Fruit fly (Drosophila melanogaster) whole organism, pupa: ENCODE data around the gene CG42826.
A peak's percentile ranks its signal among the peaks of the same experiment; 100 is the strongest.

Source experiments
- CG10348 ChIP-seq: fragments of 200-800 bp; sonication (Bioruptor generic); IDR thresholded peaks from 2 replicates; pipeline ENCODE4 v1.3.6; 2022; ENCODE audit warnings: missing biosample characterization, missing genetic modification characterization
- CG12605 ChIP-seq: fragments of 200-800 bp; sonication (Bioruptor generic); IDR thresholded peaks from 2 replicates; pipeline ENCODE4 v1.3.6; 2022; ENCODE audit warnings: missing biosample characterization, missing genetic modification characterization
- CG13204 ChIP-seq: fragments of 200-800 bp; sonication (Bioruptor generic); optimal IDR thresholded peaks from 2 replicates; lab custom pipeline; 2018; ENCODE audit warnings: missing biosample characterization, mild to moderate bottlenecking, missing genetic modification characterization, moderate library complexity
- CG14655 ChIP-seq: fragments of 200-800 bp; sonication (Bioruptor generic); optimal IDR thresholded peaks from 3 replicates; lab custom pipeline; 2017; ENCODE audit warnings: mild to moderate bottlenecking, missing biosample characterization, missing genetic modification reagents, missing genetic modification characterization
- CG17806 ChIP-seq: fragments of 200-800 bp; sonication (Bioruptor generic); optimal IDR thresholded peaks from 2 replicates; lab custom pipeline; 2018; ENCODE audit warnings: missing biosample characterization, mild to moderate bottlenecking, missing genetic modification characterization, moderate library complexity
- CG32121 ChIP-seq: fragments of 200-800 bp; sonication (Bioruptor generic); IDR thresholded peaks from 2 replicates; pipeline ENCODE4 v1.3.6; 2022; ENCODE audit warnings: missing biosample characterization, missing genetic modification characterization
- CG34367 ChIP-seq: fragments of 200-800 bp; sonication (Bioruptor generic); optimal IDR thresholded peaks from 2 replicates; lab custom pipeline; 2018; ENCODE audit warnings: missing biosample characterization, mild to moderate bottlenecking, missing genetic modification characterization
- CG4496 ChIP-seq: fragments of 200-800 bp; sonication (Bioruptor generic); IDR thresholded peaks from 3 replicates; pipeline ENCODE4 v1.3.6; 2022; ENCODE audit warnings: missing biosample characterization, missing genetic modification characterization
- CG8159 ChIP-seq: fragments of 200-800 bp; sonication (Bioruptor generic); optimal IDR thresholded peaks from 3 replicates; lab custom pipeline; 2018; ENCODE audit warnings: missing biosample characterization, mild to moderate bottlenecking, missing genetic modification characterization, moderate library complexity
- CG8301 ChIP-seq: fragments of 200-800 bp; sonication (Bioruptor generic); optimal IDR thresholded peaks from 2 replicates; lab custom pipeline; 2018; ENCODE audit warnings: missing biosample characterization, mild to moderate bottlenecking, missing genetic modification characterization
- CG9948 ChIP-seq: fragments of 200-800 bp; sonication (Bioruptor generic); optimal IDR thresholded peaks from 2 replicates; lab custom pipeline; 2018; ENCODE audit warnings: missing biosample characterization, mild to moderate bottlenecking, missing genetic modification characterization, moderate library complexity
- EcR ChIP-seq: fragments of 200-800 bp; sonication (Bioruptor generic); optimal IDR thresholded peaks from 3 replicates; lab custom pipeline; 2019; ENCODE audit warnings: missing biosample characterization, missing genetic modification characterization, mild to moderate bottlenecking, moderate library complexity, missing genetic modification reagents
- Pif1A ChIP-seq: fragments of 200-800 bp; sonication (Bioruptor generic); optimal IDR thresholded peaks from 3 replicates; lab custom pipeline; 2016; ENCODE audit warnings: missing biosample characterization, missing genetic modification characterization
- Pif1B ChIP-seq: fragments of 200-800 bp; sonication (Bioruptor generic); optimal IDR thresholded peaks from 3 replicates; lab custom pipeline; 2016; ENCODE audit warnings: missing biosample characterization, missing genetic modification characterization
- Snoo ChIP-seq: fragments of 200-800 bp; sonication (Bioruptor generic); optimal IDR thresholded peaks from 3 replicates; lab custom pipeline; 2017; ENCODE audit warnings: missing biosample characterization, mild to moderate bottlenecking, missing genetic modification characterization, inconsistent platforms
- fd96Ca ChIP-seq: fragments of 200-800 bp; sonication (Bioruptor generic); IDR thresholded peaks from 3 replicates; pipeline ENCODE4 v1.3.6; 2022; ENCODE audit warnings: missing biosample characterization, missing genetic modification characterization
- gl ChIP-seq: fragments of 200-800 bp; sonication (Bioruptor generic); optimal IDR thresholded peaks from 2 replicates; lab custom pipeline; 2018; ENCODE audit warnings: missing biosample characterization, mild to moderate bottlenecking, missing genetic modification characterization
- rn ChIP-seq: fragments of 200-800 bp; sonication (Bioruptor generic); IDR thresholded peaks from 2 replicates; pipeline ENCODE4 v1.3.6; 2022; ENCODE audit warnings: missing biosample characterization, missing genetic modification characterization

CG42826 gene

dm6 chr3L:10100781-10101180 is at the start of gene CG42826:
Gene CG42826 (minus strand): TSS chr3L:10100881.
- TF ChIP-seq CG13204 (GFP tag; lab: Kevin White, UChicago) (no peak), CG10348 (GFP tag; lab: Robert Waterston, UW) (no peak), CG12605 (no peak), CG8159 (tag; lab: Kevin White, UChicago) (no peak), CG34367 (tag; lab: Kevin White, UChicago) (no peak)

dm6 chr3L:10110379-10110778 is 9.7 kb upstream of the CG42826 start:
- no peak for TF ChIP-seq CG12605
- peak; percentile 34 for TF ChIP-seq CG8159 (tag; lab: Kevin White, UChicago)
- TF ChIP-seq CG14655 (GFP tag; lab: Kevin White, UChicago): peak; percentile 57
- TF ChIP-seq CG8301: peak; percentile 33
- TF ChIP-seq, all 21 proteins: peak for 3

- TF ChIP-seq CG32121 (GFP tag; lab: Robert Waterston, UW): no peak
- TF ChIP-seq CG14655 (GFP tag; lab: Kevin White, UChicago): no peak
- TF ChIP-seq Pif1B (GFP tag; lab: Kevin White, UChicago): no peak
- TF ChIP-seq CG34367 (tag; lab: Kevin White, UChicago): no peak
- no peak for TF ChIP-seq CG13204 (GFP tag; lab: Kevin White, UChicago)
- no peak for TF ChIP-seq rn (GFP tag; lab: Robert Waterston, UW)
- no peak for TF ChIP-seq CG9948 (tag; lab: Kevin White, UChicago)
- TF ChIP-seq CG8301: no peak
These were observed 5.1 kb upstream of the CG42826 start for dm6 chr3L:10105820-10106219.

dm6 chr3L:10098015-10098414 is 2.7 kb downstream of the CG42826 start, which contains the start of gene Srg2:
Gene Srg2 (minus strand): TSS chr3L:10098115.
- no peak for TF ChIP-seq CG9948 (tag; lab: Kevin White, UChicago)
- TF ChIP-seq Pif1B (GFP tag; lab: Kevin White, UChicago): no peak
- TF ChIP-seq Snoo (tag; lab: Kevin White, UChicago): no peak
- TF ChIP-seq EcR (GFP tag; lab: Kevin White, UChicago): no peak
- no peak for TF ChIP-seq rn (GFP tag; lab: Robert Waterston, UW)
- no peak for TF ChIP-seq CG4496 (GFP tag; lab: Robert Waterston, UW)
- TF ChIP-seq CG14655 (GFP tag; lab: Kevin White, UChicago): no peak
- TF ChIP-seq fd96Ca (GFP tag; lab: Robert Waterston, UW): no peak
- TF ChIP-seq CG34367 (tag; lab: Kevin White, UChicago): no peak
- TF ChIP-seq CG10348 (GFP tag; lab: Robert Waterston, UW): no peak
- TF ChIP-seq CG12605: no peak
- TF ChIP-seq gl: no peak
- TF ChIP-seq Pif1A (GFP tag; lab: Kevin White, UChicago): no peak
- no peak for TF ChIP-seq CG13204 (GFP tag; lab: Kevin White, UChicago)

- no peak for TF ChIP-seq CG34367 (tag; lab: Kevin White, UChicago)
- TF ChIP-seq CG14655 (GFP tag; lab: Kevin White, UChicago): no peak
- no peak for TF ChIP-seq CG4496 (GFP tag; lab: Robert Waterston, UW)
- no peak for TF ChIP-seq CG12605
- no peak for TF ChIP-seq Pif1A (GFP tag; lab: Kevin White, UChicago)
- no peak for TF ChIP-seq fd96Ca (GFP tag; lab: Robert Waterston, UW)
- TF ChIP-seq Pif1B (GFP tag; lab: Kevin White, UChicago): no peak
- no peak for TF ChIP-seq EcR (GFP tag; lab: Kevin White, UChicago)
- TF ChIP-seq CG17806 (tag; lab: Kevin White, UChicago): no peak
- no peak for TF ChIP-seq CG10348 (GFP tag; lab: Robert Waterston, UW)
- no peak for TF ChIP-seq CG8301
- no peak for TF ChIP-seq CG8159 (tag; lab: Kevin White, UChicago)
- TF ChIP-seq, all 21 proteins: peak for 0
These were observed 6.0 kb downstream of the CG42826 start, which contains the start of gene CG32054 for dm6 chr3L:10094722-10095121. Gene CG32054 (minus strand): TSS chr3L:10094738.

dm6 chr3L:10092278-10092903 is 8.3 kb downstream of the CG42826 start, which contains the start of gene CG32053:
Gene CG32053 (minus strand): TSS chr3L:10092346.
- TF ChIP-seq gl: no peak
- TF ChIP-seq CG14655 (GFP tag; lab: Kevin White, UChicago): no peak
- TF ChIP-seq CG34367 (tag; lab: Kevin White, UChicago): no peak
- TF ChIP-seq CG8159 (tag; lab: Kevin White, UChicago): no peak
- no peak for TF ChIP-seq CG13204 (GFP tag; lab: Kevin White, UChicago)
- no peak for TF ChIP-seq CG8301
- no peak for TF ChIP-seq Snoo (tag; lab: Kevin White, UChicago)
- TF ChIP-seq CG4496 (GFP tag; lab: Robert Waterston, UW): no peak
- no peak for TF ChIP-seq CG17806 (tag; lab: Kevin White, UChicago)
- TF ChIP-seq rn (GFP tag; lab: Robert Waterston, UW): no peak
- no peak for TF ChIP-seq Pif1B (GFP tag; lab: Kevin White, UChicago)
- TF ChIP-seq Pif1A (GFP tag; lab: Kevin White, UChicago): no peak
- no peak for TF ChIP-seq EcR (GFP tag; lab: Kevin White, UChicago)
- no peak for TF ChIP-seq CG9948 (tag; lab: Kevin White, UChicago)
